Fruit fly (Drosophila melanogaster) whole organism, wandering third instar larva: Measurements from ENCODE around the gene CG13280.
A peak's percentile ranks its signal among the peaks of the same experiment; 100 is the strongest.

Experiments used
- Abd-B ChIP-seq: fragments of >200 bp; optimal IDR thresholded peaks from 2 replicates; lab custom pipeline; 2017; ENCODE audit warnings: missing biosample characterization, missing genetic modification characterization
- CG32264 ChIP-seq: fragments of 200-800 bp; sonication (Bioruptor generic); optimal IDR thresholded peaks from 2 replicates; lab custom pipeline; 2016; ENCODE audit warnings: missing biosample characterization, missing genetic modification characterization
- CG9705 ChIP-seq: fragments of 200-800 bp; sonication (Bioruptor generic); optimal IDR thresholded peaks from 2 replicates; lab custom pipeline; 2018; ENCODE audit warnings: missing biosample characterization, mild to moderate bottlenecking, missing genetic modification characterization
- CrebA ChIP-seq: fragments of 200-800 bp; sonication (Bioruptor generic); optimal IDR thresholded peaks from 2 replicates; lab custom pipeline; 2016; ENCODE audit warnings: missing biosample characterization, mild to moderate bottlenecking, missing genetic modification characterization, borderline replicate concordance
- Dfd ChIP-seq: fragments of >200 bp; optimal IDR thresholded peaks from 2 replicates; lab custom pipeline; 2017; ENCODE audit warnings: missing biosample characterization, missing genetic modification characterization
- Dif ChIP-seq: fragments of 200-275, 200-300 bp; sonication (Bioruptor generic); optimal IDR thresholded peaks from 2 replicates; lab custom pipeline; 2018; ENCODE audit warnings: missing biosample characterization, missing genetic modification characterization; ENCODE audit not compliant: partially characterized antibody
- GATAd ChIP-seq: sonication (Bioruptor generic); optimal IDR thresholded peaks from 2 replicates; lab custom pipeline; 2016; ENCODE audit warnings: missing biosample characterization, missing genetic modification characterization
- HLH106 ChIP-seq: fragments of 200-800 bp; optimal IDR thresholded peaks from 3 replicates; lab custom pipeline; 2019; ENCODE audit warnings: missing biosample characterization, mild to moderate bottlenecking, missing genetic modification characterization, moderate library complexity
- Hnf4 ChIP-seq: fragments of 200-800 bp; sonication (Bioruptor generic); optimal IDR thresholded peaks from 2 replicates; lab custom pipeline; 2016; ENCODE audit warnings: missing biosample characterization, mild to moderate bottlenecking, missing genetic modification characterization
- Hr78 ChIP-seq: fragments of >200 bp; optimal IDR thresholded peaks from 2 replicates; lab custom pipeline; 2017; ENCODE audit warnings: missing biosample characterization, missing genetic modification characterization
- Hr83 ChIP-seq: fragments of 200-300 bp; sonication (Bioruptor generic); optimal IDR thresholded peaks from 2 replicates; lab custom pipeline; 2016; ENCODE audit warnings: missing biosample characterization, mild to moderate bottlenecking, missing genetic modification characterization, moderate library complexity; ENCODE audit not compliant: poor library complexity, severe bottlenecking
- Jra ChIP-seq: sonication (Bioruptor generic); optimal IDR thresholded peaks from 2 replicates; lab custom pipeline; 2016; ENCODE audit warnings: missing biosample characterization, missing genetic modification characterization
- Mio ChIP-seq: sonication (Bioruptor generic); optimal IDR thresholded peaks from 2 replicates; lab custom pipeline; 2016; ENCODE audit warnings: missing biosample characterization, missing genetic modification characterization
- Myc ChIP-seq: fragments of >200 bp; optimal IDR thresholded peaks from 2 replicates; lab custom pipeline; 2017
- N ChIP-seq: fragments of >200 bp; optimal IDR thresholded peaks from 2 replicates; lab custom pipeline; 2018; ENCODE audit warnings: missing biosample characterization, missing external identifiers, missing genetic modification characterization
- OdsH ChIP-seq: fragments of 200-800 bp; sonication (Bioruptor generic); optimal IDR thresholded peaks from 2 replicates; lab custom pipeline; 2016; ENCODE audit warnings: missing biosample characterization, mild to moderate bottlenecking, missing genetic modification characterization
- Rel ChIP-seq, 2 experiments: fragments of 200-800 bp; sonication (Bioruptor generic) in 1 of 2; optimal IDR thresholded peaks; 2 replicates in 1 of 2; 3 replicates in 1 of 2; lab custom pipeline; 2016 to 2019; ENCODE audit warnings: mild to moderate bottlenecking in 2 of 2, missing biosample characterization in 2 of 2, missing genetic modification characterization in 2 of 2, moderate library complexity in 1 of 2
- Vsx2 ChIP-seq: fragments of 200-300, 225-300 bp; sonication (Bioruptor generic); optimal IDR thresholded peaks from 2 replicates; lab custom pipeline; 2018; ENCODE audit warnings: missing biosample characterization, missing genetic modification characterization; ENCODE audit not compliant: partially characterized antibody
- brk ChIP-seq: fragments of 200-800 bp; sonication (Bioruptor generic); optimal IDR thresholded peaks from 2 replicates; lab custom pipeline; 2016; ENCODE audit warnings: missing biosample characterization, mild to moderate bottlenecking, missing genetic modification characterization
- dl ChIP-seq, 2 experiments: fragments of 175-275, 200-275 bp in 1 of 2; fragments of 200-275 bp in 1 of 2; sonication (Bioruptor generic); optimal IDR thresholded peaks; lab custom pipeline; 2018; ENCODE audit warnings: mild to moderate bottlenecking in 2 of 2, missing biosample characterization in 2 of 2, missing genetic modification characterization in 2 of 2, moderate library complexity in 2 of 2; ENCODE audit not compliant: partially characterized antibody in 2 of 2, insufficient read depth in 1 of 2
- dmrt93B ChIP-seq: fragments of 200-800 bp; sonication (Bioruptor generic); optimal IDR thresholded peaks from 2 replicates; lab custom pipeline; 2018; ENCODE audit warnings: missing biosample characterization, mild to moderate bottlenecking, missing genetic modification characterization
- dsf ChIP-seq: sonication (Bioruptor generic); optimal IDR thresholded peaks from 2 replicates; lab custom pipeline; 2016; ENCODE audit warnings: missing biosample characterization, missing genetic modification characterization, borderline replicate concordance
- foxo ChIP-seq, 2 experiments: fragments of 200-800 bp; sonication (Bioruptor generic); optimal IDR thresholded peaks; 2 replicates in 1 of 2; 3 replicates in 1 of 2; lab custom pipeline; 2016 to 2017; ENCODE audit warnings: missing biosample characterization in 2 of 2, missing genetic modification characterization in 2 of 2
- fru ChIP-seq: fragments of 200-800 bp; sonication (Bioruptor generic); optimal IDR thresholded peaks from 3 replicates; lab custom pipeline; 2016; ENCODE audit warnings: missing biosample characterization, mild to moderate bottlenecking, missing genetic modification characterization
- h ChIP-seq: fragments of 200-800 bp; sonication (Bioruptor generic); optimal IDR thresholded peaks from 3 replicates; lab custom pipeline; 2016; ENCODE audit warnings: missing biosample characterization, mild to moderate bottlenecking, missing genetic modification characterization
- lola ChIP-seq: fragments of >200 bp; optimal IDR thresholded peaks from 2 replicates; lab custom pipeline; 2017; ENCODE audit warnings: missing biosample characterization, missing genetic modification characterization
- psq ChIP-seq: fragments of 200-800 bp; sonication (Bioruptor generic); optimal IDR thresholded peaks from 3 replicates; lab custom pipeline; 2017; ENCODE audit warnings: missing biosample characterization, mild to moderate bottlenecking, missing genetic modification characterization, moderate library complexity
- rgr ChIP-seq: fragments of 200-800 bp; sonication (Bioruptor generic); optimal IDR thresholded peaks from 3 replicates; lab custom pipeline; 2016; ENCODE audit warnings: missing biosample characterization, mild to moderate bottlenecking, missing genetic modification characterization
- sv ChIP-seq: fragments of 200-800 bp; sonication (Bioruptor generic); optimal IDR thresholded peaks from 3 replicates; lab custom pipeline; 2016; ENCODE audit warnings: missing biosample characterization, missing genetic modification characterization
- usp ChIP-seq: fragments of >200 bp; optimal IDR thresholded peaks from 2 replicates; lab custom pipeline; 2017; ENCODE audit warnings: missing biosample characterization, missing genetic modification characterization
- woc ChIP-seq: sonication (Bioruptor generic); optimal IDR thresholded peaks from 2 replicates; lab custom pipeline; 2016; ENCODE audit warnings: missing biosample characterization, mild to moderate bottlenecking, missing genetic modification characterization

The CG13280 gene

DNA sequence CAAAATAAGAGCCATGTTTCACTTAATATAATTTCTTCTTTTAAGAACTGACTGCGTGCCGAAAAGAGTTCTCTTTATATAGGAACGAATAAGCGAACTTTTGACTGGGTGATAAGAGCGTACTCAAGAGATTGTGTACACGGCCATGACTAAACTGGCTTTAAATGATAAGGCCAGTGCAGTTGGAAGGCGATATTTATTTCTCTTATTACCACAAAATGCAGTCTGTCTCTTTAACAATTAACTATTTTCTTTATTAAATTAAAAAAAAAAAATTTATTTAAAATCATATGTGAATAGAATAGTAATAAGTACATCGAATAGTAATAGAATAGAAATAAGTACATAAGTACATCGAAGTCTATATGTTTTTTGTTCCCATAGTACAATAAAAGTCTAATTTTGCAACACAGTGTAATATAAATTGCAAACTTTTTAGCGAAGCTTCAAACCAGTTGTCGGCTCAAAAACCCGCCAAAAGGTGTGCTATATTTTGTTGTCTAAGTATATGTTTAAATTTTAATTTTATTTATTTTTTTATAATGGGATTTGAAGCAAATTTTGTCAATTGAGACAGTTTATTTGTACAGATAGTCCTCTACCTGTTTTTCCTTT lies 31.5 kb upstream of the CG13280 start, which contains the start of gene CG31810:
Gene CG31810 (minus strand): TSS at position 51 of the 615 bp plus-strand sequence.
- TF ChIP-seq Abd-B (GFP tag; lab: Kevin White, UChicago) (no peak), Myc (lab: Kevin White, UChicago) (peak; percentile 36), usp (GFP tag; lab: Kevin White, UChicago) (no peak), HLH106 (tag; lab: Kevin White, UChicago) (peak; percentile 1), Dif (GFP tag; lab: Kevin White, UChicago) (peak; percentile 28), lola (GFP tag; lab: Kevin White, UChicago) (no peak), dl (GFP tag; optimal IDR thresholded peaks at IDR 0.05; lab: Kevin White, UChicago; ENCODE audit: insufficient read depth in 1 of 2, partially characterized antibody in 2 of 2) (peak in 1 of 2 experiments; percentile 31), OdsH (GFP tag; lab: Kevin White, UChicago) (no peak)

DNA sequence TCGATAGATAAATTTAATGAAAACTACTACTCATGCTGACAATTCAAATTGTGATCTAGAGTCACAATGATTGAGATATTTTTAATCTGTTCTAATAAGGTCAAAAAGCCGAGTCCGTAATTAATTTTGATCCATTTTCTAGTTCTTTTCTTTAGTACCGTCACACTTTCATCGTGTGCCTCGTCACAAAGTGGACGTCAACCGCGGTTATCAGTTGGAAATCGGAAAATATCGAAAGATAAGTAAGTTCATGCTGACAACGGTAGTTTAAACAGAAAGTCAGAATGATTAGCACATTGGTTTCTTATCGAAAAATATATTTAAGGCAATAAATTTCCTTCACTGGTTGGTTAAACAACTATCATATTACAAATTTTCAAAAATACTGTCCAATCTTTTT lies 29.5 kb upstream of the CG13280 start:
- TF ChIP-seq usp (GFP tag; lab: Kevin White, UChicago) (no peak), fru (GFP tag; lab: Kevin White, UChicago) (no peak), Rel (GFP tag; optimal IDR thresholded peaks at IDR 0.05; lab: Kevin White, UChicago) (no peak), Rel (tag; optimal IDR thresholded peaks at IDR 0.05; lab: Kevin White, UChicago) (no peak), psq (GFP tag; lab: Kevin White, UChicago) (no peak), Dfd (GFP tag; lab: Kevin White, UChicago) (no peak), rgr (GFP tag; lab: Kevin White, UChicago) (no peak), Mio (GFP tag; lab: Kevin White, UChicago) (no peak), N (no peak), HLH106 (tag; lab: Kevin White, UChicago) (no peak), OdsH (GFP tag; lab: Kevin White, UChicago) (no peak), dl (GFP tag; optimal IDR thresholded peaks at IDR 0.05; lab: Kevin White, UChicago; ENCODE audit: insufficient read depth in 1 of 2, partially characterized antibody in 2 of 2) (no peak), woc (GFP tag; lab: Kevin White, UChicago) (no peak), Hr83 (GFP tag; lab: Kevin White, UChicago) (no peak), CrebA (no peak), Vsx2 (GFP tag; lab: Kevin White, UChicago) (no peak)

DNA sequence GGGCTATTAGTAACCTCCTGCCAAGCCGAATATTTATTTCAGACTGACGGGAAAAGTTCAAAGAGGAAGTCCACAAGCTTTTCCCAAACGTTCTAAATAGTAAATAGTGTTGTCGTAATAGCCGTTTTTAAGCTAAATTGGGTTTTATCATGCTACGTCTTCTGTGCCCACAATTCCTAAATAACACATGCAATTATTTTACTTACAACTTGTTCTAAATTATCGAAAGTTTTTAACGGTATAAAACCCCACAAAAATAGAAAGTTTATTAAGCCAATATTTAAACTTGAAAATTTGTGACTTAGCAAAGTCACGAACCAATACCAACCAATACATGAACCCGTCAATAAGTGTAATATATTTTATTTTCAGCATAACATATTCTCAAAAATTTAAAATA lies 27.8 kb upstream of the CG13280 start, which contains the start of gene CG13284:
Gene CG13284 (minus strand): TSS at position 47 of the 400 bp plus-strand sequence.
- TF ChIP-seq h (GFP tag; lab: Kevin White, UChicago) (no peak), usp (GFP tag; lab: Kevin White, UChicago) (no peak), Hnf4 (GFP tag; lab: Kevin White, UChicago) (no peak), CG9705 (GFP tag; lab: Kevin White, UChicago) (no peak), Myc (lab: Kevin White, UChicago) (no peak), dmrt93B (no peak), dl (GFP tag; optimal IDR thresholded peaks at IDR 0.05; lab: Kevin White, UChicago; ENCODE audit: insufficient read depth in 1 of 2, partially characterized antibody in 2 of 2) (no peak), Jra (GFP tag; lab: Kevin White, UChicago) (no peak), Rel (GFP tag; optimal IDR thresholded peaks at IDR 0.05; lab: Kevin White, UChicago) (no peak), Rel (tag; optimal IDR thresholded peaks at IDR 0.05; lab: Kevin White, UChicago) (no peak), brk (GFP tag; lab: Kevin White, UChicago) (no peak), Hr83 (GFP tag; lab: Kevin White, UChicago) (no peak), Hr78 (no peak), HLH106 (tag; lab: Kevin White, UChicago) (no peak), foxo (GFP tag; optimal IDR thresholded peaks at IDR 0.05; lab: Kevin White, UChicago) (no peak), rgr (GFP tag; lab: Kevin White, UChicago) (no peak), psq (GFP tag; lab: Kevin White, UChicago) (no peak), CG32264 (GFP tag; lab: Kevin White, UChicago) (no peak), dsf (GFP tag; lab: Kevin White, UChicago) (no peak)

DNA sequence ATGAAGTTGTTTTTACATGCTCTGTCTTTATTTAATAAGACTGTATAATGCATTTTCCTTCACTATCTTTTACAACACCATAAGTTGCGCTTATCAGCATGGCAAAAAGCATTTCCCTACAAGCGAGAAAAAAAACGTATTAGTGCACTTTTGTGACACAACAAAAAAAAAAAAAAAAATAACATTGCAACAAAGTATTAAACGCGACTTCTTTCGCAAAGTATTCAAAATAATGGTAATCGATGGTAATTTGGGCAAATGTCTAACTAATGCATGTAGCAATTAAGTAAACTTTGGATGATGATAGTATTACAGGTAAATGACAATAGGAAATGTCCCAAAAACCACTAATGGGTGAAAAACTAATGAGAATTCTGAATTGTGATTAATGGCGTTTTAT lies 27.1 kb upstream of the CG13280 start:
- TF ChIP-seq dmrt93B, result no peak
- no peak for TF ChIP-seq psq (GFP tag; lab: Kevin White, UChicago)
- no peak for TF ChIP-seq sv (GFP tag; lab: Kevin White, UChicago)
- no peak for TF ChIP-seq CG9705 (GFP tag; lab: Kevin White, UChicago)
- no peak for TF ChIP-seq h (GFP tag; lab: Kevin White, UChicago)
- no peak for TF ChIP-seq GATAd (GFP tag; lab: Kevin White, UChicago)
- no peak for TF ChIP-seq fru (GFP tag; lab: Kevin White, UChicago)
- no peak for TF ChIP-seq brk (GFP tag; lab: Kevin White, UChicago)
- no peak for TF ChIP-seq Abd-B (GFP tag; lab: Kevin White, UChicago)
